Fruit fly (Drosophila melanogaster): ENCODE measurements around the gene CG12020.

- TF ChIP-seq CG14655 (GFP tag; optimal IDR thresholded peaks at IDR 0.05) = no peak
- TF ChIP-seq CG10348 (GFP tag; IDR thresholded peaks at IDR 0.05) = no peak
- TF ChIP-seq CG9948 (tag; optimal IDR thresholded peaks at IDR 0.05) = no peak
- no peak for TF ChIP-seq Ets98B (GFP tag; IDR thresholded peaks at IDR 0.05)
- no peak for TF ChIP-seq fd96Ca (GFP tag; IDR thresholded peaks at IDR 0.05)
- TF ChIP-seq CG15710 (tag; optimal IDR thresholded peaks at IDR 0.05) = no peak
- no peak for TF ChIP-seq rn (GFP tag; IDR thresholded peaks at IDR 0.05)
- no peak for TF ChIP-seq CG34367 (tag; optimal IDR thresholded peaks at IDR 0.05)
- peak; percentile 93 for TF ChIP-seq EcR (GFP tag; optimal IDR thresholded peaks at IDR 0.05)
Measured at dm6 chr3L:1818834-1819233, 21.7 kb downstream of the CG12020 start.
